Worm (Caenorhabditis elegans): Measurements from ENCODE around the gene F44E5.4.

Gene F44E5.4

ce11 chrII:11729757-11730535, 29.2 kb downstream of the F44E5.4 start:
- TF ChIP-seq nhr-77 (tag; optimal IDR thresholded peaks at IDR 0.05) (no peak), ama-1 (optimal IDR thresholded peaks at IDR 0.05) (peak; percentile 23)

- TF ChIP-seq peb-1 (tag; optimal IDR thresholded peaks at IDR 0.05) (no peak), ceh-82 (tag; optimal IDR thresholded peaks at IDR 0.05) (no peak), crh-2 (tag; optimal IDR thresholded peaks at IDR 0.05) (peak; percentile 66), ztf-11 (tag; optimal IDR thresholded peaks at IDR 0.05) (no peak), nhr-237 (tag; optimal IDR thresholded peaks at IDR 0.05) (no peak), elt-3 (tag; optimal IDR thresholded peaks at IDR 0.05) (no peak), ztf-4 (tag; optimal IDR thresholded peaks at IDR 0.05) (peak; percentile 7), alr-1 (tag; optimal IDR thresholded peaks at IDR 0.05) (no peak), ceh-16 (tag; optimal IDR thresholded peaks at IDR 0.05) (no peak), nhr-129 (tag; optimal IDR thresholded peaks at IDR 0.05) (peak; percentile 69), blmp-1 (tag; optimal IDR thresholded peaks at IDR 0.05; ENCODE audit: insufficient read depth) (no peak), mbf-1 (tag; optimal IDR thresholded peaks at IDR 0.05) (no peak), lin-13 (GFP tag; optimal IDR thresholded peaks at IDR 0.05) (no peak), nhr-23 (tag; optimal IDR thresholded peaks at IDR 0.05) (no peak), skn-1 (tag; optimal IDR thresholded peaks at IDR 0.05) (no peak), snpc-4 (tag; optimal IDR thresholded peaks at IDR 0.05) (no peak), lsy-2 (tag; optimal IDR thresholded peaks at IDR 0.05) (peak in 1 of 2 experiments; percentile 63), sem-4 (tag; optimal IDR thresholded peaks at IDR 0.05) (no peak), mab-5 (tag; optimal IDR thresholded peaks at IDR 0.05) (no peak), C34F6.9 (tag; optimal IDR thresholded peaks at IDR 0.05) (peak; percentile 59), nhr-77 (tag; optimal IDR thresholded peaks at IDR 0.05) (no peak), gmeb-1 (tag; optimal IDR thresholded peaks at IDR 0.05) (peak; percentile 44), elt-1 (tag; optimal IDR thresholded peaks at IDR 0.05) (no peak), fos-1 (tag; optimal IDR thresholded peaks at IDR 0.05) (peak; percentile 57), unc-55 (GFP tag; optimal IDR thresholded peaks at IDR 0.05) (no peak), sma-9 (GFP tag; optimal IDR thresholded peaks at IDR 0.05) (peak; percentile 85), sma-9 (tag; optimal IDR thresholded peaks at IDR 0.05) (no peak), aly-2 (tag; optimal IDR thresholded peaks at IDR 0.05) (no peak), zag-1 (tag; optimal IDR thresholded peaks at IDR 0.05) (no peak), nhr-21 (tag; optimal IDR thresholded peaks at IDR 0.05) (peak; percentile 16), lin-11 (tag; optimal IDR thresholded peaks at IDR 0.05) (no peak), ama-1 (optimal IDR thresholded peaks at IDR 0.05) (no peak), unc-39 (tag; optimal IDR thresholded peaks at IDR 0.05) (no peak), nhr-11 (tag; optimal IDR thresholded peaks at IDR 0.05) (no peak), unc-62 (GFP tag; optimal IDR thresholded peaks at IDR 0.05) (no peak), ZK546.5 (tag; optimal IDR thresholded peaks at IDR 0.05) (no peak), R02D3.7 (tag; optimal IDR thresholded peaks at IDR 0.05) (no peak), nhr-6 (tag; optimal IDR thresholded peaks at IDR 0.05) (no peak), nhr-25 (tag; optimal IDR thresholded peaks at IDR 0.05) (peak; percentile 8), dmd-4 (tag; optimal IDR thresholded peaks at IDR 0.05) (no peak), lin-39 (tag; optimal IDR thresholded peaks at IDR 0.05) (no peak), sma-3 (GFP tag; optimal IDR thresholded peaks at IDR 0.05) (peak; percentile 33), F13H6.1 (tag; optimal IDR thresholded peaks at IDR 0.05) (peak; percentile 73), nhr-12 (tag; optimal IDR thresholded peaks at IDR 0.05) (no peak), nhr-10 (tag; optimal IDR thresholded peaks at IDR 0.05) (no peak), egl-27 (tag; optimal IDR thresholded peaks at IDR 0.05) (peak; percentile 52), ztf-1 (GFP tag; conservative IDR thresholded peaks at IDR 0.05) (no peak), Y55F3AM.14 (GFP tag; optimal IDR thresholded peaks at IDR 0.05) (peak; percentile 20), mdl-1 (tag; optimal IDR thresholded peaks at IDR 0.05) (peak; percentile 91)
Observed at ce11 chrII:11728545-11729105, 30.5 kb downstream of the F44E5.4 start, which contains the start of gene alh-8. TSS of gene alh-8 (plus strand) at chrII:11729055.
